In the genomic region with DNA sequence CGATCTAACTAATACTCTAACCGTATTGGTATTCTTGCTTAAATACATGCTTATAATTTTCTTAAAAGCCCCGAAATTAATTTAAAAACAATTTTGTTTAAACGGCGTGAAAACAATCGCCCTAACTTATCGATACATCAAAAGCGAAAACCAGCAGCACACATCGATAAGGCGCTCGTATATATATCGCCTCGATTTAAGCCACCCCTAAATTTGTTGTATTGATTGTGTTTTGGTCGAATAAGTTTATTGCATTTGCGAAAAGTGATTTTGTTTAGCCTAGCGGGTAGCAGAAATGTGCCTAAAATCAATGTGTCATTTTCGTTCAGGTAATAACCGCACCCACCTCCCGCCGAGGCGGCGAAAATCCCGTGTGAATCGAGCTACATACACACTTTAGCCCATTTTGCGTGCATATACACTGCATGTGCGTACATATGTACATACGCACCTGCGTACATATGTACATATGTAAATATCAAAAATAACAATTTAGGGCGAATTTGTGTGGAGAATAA, we compare ENCODE assay signal across 5 fruit fly cellular contexts.
A peak's percentile ranks its signal among the peaks of the same experiment; 100 is the strongest.
TF ChIP-seq lines count a peak whose summit lies in the region.

Gene CG7646 (plus strand): TSS at position 174 of the 518 bp plus-strand sequence.
Gene Nca (plus strand): TSS at position 174 of the 518 bp plus-strand sequence.

- peak; percentile 28 for TF ChIP-seq CTCF in whole organism, embryonic (GFP tag; optimal IDR thresholded peaks at IDR 0.05; lab: Kevin White, UChicago)

TF ChIP-seq in whole organism, adult, 20 proteins besides CTCF, POLR2A, EP300 and RAD21:
- TF ChIP-seq CG1620 (GFP tag; optimal IDR thresholded peaks at IDR 0.05; lab: Kevin White, UChicago) (no peak), CG7045 (GFP tag; optimal IDR thresholded peaks at IDR 0.05; lab: Kevin White, UChicago) (no peak), CG14711 (tag; optimal IDR thresholded peaks at IDR 0.05; lab: Kevin White, UChicago) (no peak), kay (GFP tag; lab: Kevin White, UChicago; ENCODE audit: borderline replicate concordance) (peak; percentile 41), Mnt (GFP tag; optimal IDR thresholded peaks at IDR 0.05; lab: Kevin White, UChicago) (peak; percentile 43), toe (GFP tag; optimal IDR thresholded peaks at IDR 0.05; lab: Kevin White, UChicago) (peak; percentile 33)

TF ChIP-seq in whole organism, embryonic, 481 proteins besides CTCF, POLR2A, EP300 and RAD21 (continues in another document):
- TF ChIP-seq Ets65A (GFP tag; lab: Kevin White, UChicago) (peak; percentile 86), stwl (tag; optimal IDR thresholded peaks at IDR 0.05; lab: Kevin White, UChicago) (peak; percentile 76), CG8281 (tag; optimal IDR thresholded peaks at IDR 0.05; lab: Kevin White, UChicago) (peak; percentile 47), Ets97D (GFP tag; optimal IDR thresholded peaks at IDR 0.05; lab: Kevin White, UChicago) (peak; percentile 31), sens (GFP tag; lab: Kevin White, UChicago) (peak; percentile 86), bbx (GFP tag; IDR thresholded peaks at IDR 0.05; lab: Robert Waterston, UW; ENCODE audit: partially characterized antibody) (peak; percentile 95), Chrac-16 (GFP tag; optimal IDR thresholded peaks at IDR 0.05; lab: Kevin White, UChicago) (peak; percentile 7), Doc3 (GFP tag; IDR thresholded peaks at IDR 0.05; lab: Robert Waterston, UW; ENCODE audit: partially characterized antibody) (peak; percentile 86), BEAF-32 (GFP tag; optimal IDR thresholded peaks at IDR 0.05; lab: Kevin White, UChicago) (peak; percentile 90), YL-1 (GFP tag; optimal IDR thresholded peaks at IDR 0.05; lab: Kevin White, UChicago) (peak; percentile 65), CG10543 (GFP tag; optimal IDR thresholded peaks at IDR 0.05; lab: Kevin White, UChicago) (peak; percentile 64), crc (GFP tag; optimal IDR thresholded peaks at IDR 0.05; lab: Kevin White, UChicago) (no peak), dan (GFP tag; IDR thresholded peaks at IDR 0.05; lab: Robert Waterston, UW) (no peak), unc-4 (GFP tag; IDR thresholded peaks at IDR 0.05; lab: Robert Waterston, UW; ENCODE audit: partially characterized antibody) (peak; percentile 85), D19A (tag; optimal IDR thresholded peaks at IDR 0.05; lab: Kevin White, UChicago) (peak; percentile 13), MTF-1 (GFP tag; optimal IDR thresholded peaks at IDR 0.05; lab: Kevin White, UChicago; ENCODE audit: borderline replicate concordance) (peak; percentile 2), CG17568 (GFP tag; optimal IDR thresholded peaks at IDR 0.05; lab: Kevin White, UChicago) (no peak), CG14860 (GFP tag; IDR thresholded peaks at IDR 0.05; lab: Robert Waterston, UW; ENCODE audit: partially characterized antibody) (peak; percentile 88)

TF ChIP-seq in whole organism, prepupa, 60 proteins besides CTCF, POLR2A, EP300 and RAD21:
- TF ChIP-seq Hr4 (GFP tag; optimal IDR thresholded peaks at IDR 0.05; lab: Kevin White, UChicago) (peak; percentile 1), CG31627 (GFP tag; optimal IDR thresholded peaks at IDR 0.05; lab: Kevin White, UChicago) (peak; percentile 15), lz (GFP tag; optimal IDR thresholded peaks at IDR 0.05; lab: Kevin White, UChicago) (peak; percentile 14), dsx (GFP tag; optimal IDR thresholded peaks at IDR 0.05; lab: Kevin White, UChicago; ENCODE audit: poor library complexity, severe bottlenecking) (no peak), fkh (GFP tag; optimal IDR thresholded peaks at IDR 0.05; lab: Kevin White, UChicago) (peak; percentile 73), Eip93F (GFP tag; optimal IDR thresholded peaks at IDR 0.05; lab: Kevin White, UChicago) (no peak)
TF ChIP-seq in whole organism, prepupa: peak in this region for 4.

TF ChIP-seq in whole organism, pupa, 21 proteins besides CTCF, POLR2A, EP300 and RAD21:
- TF ChIP-seq CG4496 (GFP tag; IDR thresholded peaks at IDR 0.05; lab: Robert Waterston, UW) (no peak), D1 (tag; optimal IDR thresholded peaks at IDR 0.05; lab: Kevin White, UChicago) (peak; percentile 69), CG8159 (tag; optimal IDR thresholded peaks at IDR 0.05; lab: Kevin White, UChicago) (no peak)

TF ChIP-seq in whole organism, wandering third instar larva, 38 proteins besides CTCF, POLR2A, EP300 and RAD21:
- TF ChIP-seq tai (GFP tag; optimal IDR thresholded peaks at IDR 0.05; lab: Kevin White, UChicago) = peak; percentile 5
- peak; percentile 46 for TF ChIP-seq Jra (GFP tag; optimal IDR thresholded peaks at IDR 0.05; lab: Kevin White, UChicago)
- no peak for TF ChIP-seq usp (GFP tag; optimal IDR thresholded peaks at IDR 0.05; lab: Kevin White, UChicago)
- TF ChIP-seq N (GFP tag; optimal IDR thresholded peaks at IDR 0.05; lab: Kevin White, UChicago) = no peak
- TF ChIP-seq GATAd (GFP tag; optimal IDR thresholded peaks at IDR 0.05; lab: Kevin White, UChicago) = no peak
- TF ChIP-seq Rel (GFP tag; optimal IDR thresholded peaks at IDR 0.05; lab: Kevin White, UChicago) = no peak
- no peak for TF ChIP-seq Rel (tag; optimal IDR thresholded peaks at IDR 0.05; lab: Kevin White, UChicago)
- peak; percentile 29 for TF ChIP-seq h (GFP tag; optimal IDR thresholded peaks at IDR 0.05; lab: Kevin White, UChicago)
- no peak for TF ChIP-seq Dfd (GFP tag; optimal IDR thresholded peaks at IDR 0.05; lab: Kevin White, UChicago)
- peak; percentile 3 for TF ChIP-seq Hr83 (GFP tag; optimal IDR thresholded peaks at IDR 0.05; lab: Kevin White, UChicago; ENCODE audit: poor library complexity, severe bottlenecking)
- peak; percentile 22 for TF ChIP-seq CG9705 (GFP tag; optimal IDR thresholded peaks at IDR 0.05; lab: Kevin White, UChicago)
- peak; percentile 30 for TF ChIP-seq brk (GFP tag; optimal IDR thresholded peaks at IDR 0.05; lab: Kevin White, UChicago)
